Worm (Caenorhabditis elegans): ENCODE data around the gene Y59E9AL.36.
"Not testable (repeated sequence)": the region's sequence is repeated elsewhere in the genome, so short reads cannot be mapped to it uniquely, and the experiment has no call there.

ce11 chrIV:5254678-5255077, 45.4 kb upstream of the Y59E9AL.36 start, which contains the start of gene F36H12.10:
- TF ChIP-seq lin-39 (tag; optimal IDR thresholded peaks at IDR 0.05); Y55F3AM.14 (GFP tag; optimal IDR thresholded peaks at IDR 0.05): not testable (repeated sequence)
